Fruit fly (Drosophila melanogaster): ENCODE results near the gene CG44098.

Gene CG44098

DNA sequence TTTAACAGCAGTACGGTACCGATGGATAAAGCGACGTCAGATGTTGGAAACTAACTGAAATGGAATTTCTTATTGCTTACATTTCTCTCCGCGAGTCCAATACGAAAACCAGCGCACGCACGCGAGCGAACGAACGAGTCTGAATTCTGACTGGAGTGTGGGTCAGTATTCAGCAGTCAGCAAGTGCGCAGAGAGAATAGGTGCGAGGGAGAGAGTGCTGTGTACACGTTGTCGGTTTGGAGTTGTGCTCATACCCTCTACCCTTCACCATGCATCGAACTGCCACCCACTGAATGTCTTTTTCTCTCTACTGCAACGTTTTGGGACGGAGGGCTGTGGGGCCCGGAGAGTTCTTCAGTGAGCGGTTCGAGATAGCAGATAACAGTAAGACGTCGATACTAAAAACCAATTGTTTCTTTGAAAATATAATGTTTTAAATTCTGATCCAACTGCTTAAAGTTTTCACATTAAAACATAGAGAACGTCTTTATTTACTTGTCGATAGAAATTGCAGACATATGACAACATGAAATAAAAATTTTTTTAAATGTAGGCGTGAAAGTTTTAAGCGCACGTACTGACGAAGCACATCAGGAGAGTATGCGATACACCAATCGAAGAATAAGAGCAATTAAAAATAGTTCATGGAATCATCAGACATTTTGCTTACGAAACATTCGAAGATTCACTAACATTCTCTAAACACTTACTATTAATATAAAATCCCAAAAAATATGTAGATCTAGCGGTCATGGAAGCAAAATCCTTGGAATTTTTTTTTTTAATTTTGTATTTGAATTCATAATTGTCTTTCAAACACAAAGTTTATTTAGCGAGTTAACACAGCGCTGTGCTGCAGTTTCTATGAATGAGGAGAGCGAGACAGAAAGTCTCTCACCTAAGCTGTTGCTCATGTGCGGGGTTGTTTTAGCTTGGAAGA is 33.2 kb downstream of the CG44098 start (continued):
- TF ChIP-seq CG12769 (tag; optimal IDR thresholded peaks at IDR 0.05) (peak; percentile 27), tio (GFP tag; optimal IDR thresholded peaks at IDR 0.05) (peak; percentile 94), vfl (GFP tag; optimal IDR thresholded peaks at IDR 0.05) (peak; percentile 60), Nf-YC (tag; optimal IDR thresholded peaks at IDR 0.05) (peak; percentile 69), chm (GFP tag; IDR thresholded peaks at IDR 0.05) (no peak), Rx (GFP tag; IDR thresholded peaks at IDR 0.05) (no peak), CG4707 (GFP tag; optimal IDR thresholded peaks at IDR 0.05) (peak; percentile 11), Adf1 (GFP tag; IDR thresholded peaks at IDR 0.05) (no peak), CG3847 (GFP tag; IDR thresholded peaks at IDR 0.05) (no peak), CG1024 (GFP tag; IDR thresholded peaks at IDR 0.05) (no peak), E2f2 (GFP tag; IDR thresholded peaks at IDR 0.05) (no peak), CG7745 (tag; optimal IDR thresholded peaks at IDR 0.05) (no peak), chn (GFP tag; optimal IDR thresholded peaks at IDR 0.05) (peak; percentile 77), sc (optimal IDR thresholded peaks at IDR 0.05) (no peak), sc (GFP tag; optimal IDR thresholded peaks at IDR 0.05) (peak; percentile 79), ac (GFP tag; optimal IDR thresholded peaks at IDR 0.05) (peak; percentile 6), CG1603 (tag; optimal IDR thresholded peaks at IDR 0.05) (peak; percentile 36), CG30403 (GFP tag; optimal IDR thresholded peaks at IDR 0.05) (peak; percentile 94), jing (GFP tag; optimal IDR thresholded peaks at IDR 0.05) (peak; percentile 71), CG14050 (GFP tag; IDR thresholded peaks at IDR 0.05) (no peak), D19B (GFP tag; optimal IDR thresholded peaks at IDR 0.05) (peak; percentile 69), CG13296 (GFP tag; optimal IDR thresholded peaks at IDR 0.05) (peak; percentile 75), Dfd (GFP tag; optimal IDR thresholded peaks at IDR 0.05) (no peak), nerfin-1 (tag; optimal IDR thresholded peaks at IDR 0.05) (peak; percentile 51), CG15479 (GFP tag; optimal IDR thresholded peaks at IDR 0.05) (no peak), CG12659 (GFP tag; optimal IDR thresholded peaks at IDR 0.05) (peak; percentile 89), CG10274 (GFP tag; optimal IDR thresholded peaks at IDR 0.05) (peak; percentile 79), run (tag; optimal IDR thresholded peaks at IDR 0.05) (peak; percentile 56), gcm (GFP tag; optimal IDR thresholded peaks at IDR 0.05) (peak; percentile 55), fu2 (GFP tag; optimal IDR thresholded peaks at IDR 0.05) (peak; percentile 81), Gug (GFP tag; IDR thresholded peaks at IDR 0.05) (peak; percentile 54; the same call in 2 of the 4 replicates), Ets65A (GFP tag) (peak; percentile 97), fru (optimal IDR thresholded peaks at IDR 0.05) (no peak), MTF-1 (GFP tag; optimal IDR thresholded peaks at IDR 0.05; ENCODE audit: borderline replicate concordance) (no peak), CG7372 (GFP tag; IDR thresholded peaks at IDR 0.05) (no peak), ci (GFP tag; IDR thresholded peaks at IDR 0.05) (no peak), Aef1 (GFP tag; IDR thresholded peaks at IDR 0.05) (no peak), CG8290 (GFP tag; optimal IDR thresholded peaks at IDR 0.05) (peak; percentile 62), CG8290 (tag; optimal IDR thresholded peaks at IDR 0.05) (peak; percentile 50 to 52), exex (tag; optimal IDR thresholded peaks at IDR 0.05) (no peak), row (GFP tag; IDR thresholded peaks at IDR 0.05) (no peak), HmgZ (tag; optimal IDR thresholded peaks at IDR 0.05) (peak; percentile 30), CG12155 (GFP tag; optimal IDR thresholded peaks at IDR 0.05) (peak; percentile 26), Xrp1 (GFP tag; IDR thresholded peaks at IDR 0.05) (no peak), NC2β (GFP tag; optimal IDR thresholded peaks at IDR 0.05) (peak; percentile 74), Dbx (GFP tag; IDR thresholded peaks at IDR 0.05) (no peak), CG2875 (GFP tag; optimal IDR thresholded peaks at IDR 0.05) (peak; percentile 77), nerfin-2 (GFP tag; IDR thresholded peaks at IDR 0.05; ENCODE audit: partially characterized antibody) (no peak), Med (GFP tag) (peak; percentile 83), HLH4C (GFP tag; IDR thresholded peaks at IDR 0.05; ENCODE audit: partially characterized antibody) (no peak)
